Worm (Caenorhabditis elegans): ENCODE results near the gene klp-3.

klp-3 gene

DNA sequence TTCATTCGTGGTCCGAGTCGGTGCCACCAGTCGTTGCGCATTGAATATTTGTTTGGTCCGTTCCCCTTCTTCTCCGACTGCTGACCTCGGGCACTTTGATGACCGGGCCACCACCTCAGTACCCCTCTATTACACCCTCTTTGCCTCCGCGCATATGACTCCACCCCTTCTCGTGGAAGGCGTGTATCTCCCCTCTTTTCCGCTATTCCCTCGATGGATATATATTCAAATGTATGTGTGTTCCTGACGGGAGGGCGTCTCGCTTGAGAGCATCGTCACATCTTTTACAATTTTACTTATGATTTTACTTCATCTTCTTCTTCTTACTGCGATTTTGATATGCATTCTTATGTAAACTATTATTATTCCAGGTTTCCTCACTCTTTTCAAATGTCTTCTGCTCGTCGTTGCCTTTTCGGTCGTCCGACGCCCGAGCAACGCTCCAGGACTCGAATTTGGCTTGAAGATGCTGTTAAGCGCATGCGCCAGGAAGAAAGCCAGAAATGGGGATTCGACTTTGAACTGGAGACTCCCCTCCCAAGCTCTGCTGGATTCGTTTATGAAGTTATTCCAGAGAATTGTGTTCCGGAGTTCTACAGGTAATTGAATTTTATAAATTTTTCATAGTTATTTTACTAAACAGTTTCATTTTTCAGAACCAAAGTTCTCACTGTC, 31.1 kb upstream of the klp-3 start, which contains the start of gene cki-1:
Gene cki-1, plus strand, starts transcription at position 372 of the 675 bp plus-strand sequence.
- TF ChIP-seq B0310.2 (tag; optimal IDR thresholded peaks at IDR 0.05) (peak; percentile 44), tbx-11 (GFP tag; IDR thresholded peaks at IDR 0.05) (no peak), F13C5.2 (tag; optimal IDR thresholded peaks at IDR 0.05) (no peak), ets-7 (tag; optimal IDR thresholded peaks at IDR 0.05) (no peak), aly-1 (tag; optimal IDR thresholded peaks at IDR 0.05) (peak; percentile 81), hnd-1 (tag; optimal IDR thresholded peaks at IDR 0.05) (no peak), scrt-1 (GFP tag; IDR thresholded peaks at IDR 0.05) (0 out of 2 replicates have a peak, but pooled peaks have one; percentile 43), flt-1 (GFP tag; IDR thresholded peaks at IDR 0.05) (0 out of 2 replicates have a peak, but pooled peaks have one; percentile 40), sea-1 (GFP tag; conservative IDR thresholded peaks at IDR 0.05) (0 out of 2 replicates have a peak, but pooled peaks have one; percentile 49), ceh-13 (GFP tag; optimal IDR thresholded peaks at IDR 0.05) (no peak), hmbx-1 (tag; optimal IDR thresholded peaks at IDR 0.05) (no peak), ceh-36 (tag; optimal IDR thresholded peaks at IDR 0.05) (peak; percentile 36), pes-1 (GFP tag; IDR thresholded peaks at IDR 0.05) (peak; percentile 50), tra-4 (tag; optimal IDR thresholded peaks at IDR 0.05) (no peak), hmg-4 (GFP tag; optimal IDR thresholded peaks at IDR 0.05) (peak; percentile 72), ama-1 (optimal IDR thresholded peaks at IDR 0.05) (no peak), tbx-37 (GFP tag; conservative IDR thresholded peaks at IDR 0.05) (no peak)

DNA sequence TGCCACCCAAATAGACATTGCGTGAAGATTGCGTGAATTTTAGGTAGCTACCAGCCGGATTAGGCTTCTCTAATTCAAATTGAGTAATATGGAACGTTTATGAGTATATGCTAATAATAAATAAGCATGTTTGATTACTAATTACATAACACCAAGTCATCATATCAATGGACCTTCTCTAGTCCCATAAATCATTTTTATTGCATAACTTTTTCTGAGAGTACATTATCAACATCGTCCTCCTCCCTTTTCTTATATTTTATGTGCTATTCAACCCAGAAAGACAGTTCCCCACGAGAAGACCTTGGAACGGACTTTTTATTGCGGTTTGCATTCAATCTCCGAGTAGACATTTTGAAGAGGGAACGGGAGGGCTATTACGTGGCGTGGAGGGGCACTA, 29.8 kb upstream of the klp-3 start:
- TF ChIP-seq ceh-36 (tag; optimal IDR thresholded peaks at IDR 0.05) (peak; percentile 34), B0310.2 (tag; optimal IDR thresholded peaks at IDR 0.05) (peak; percentile 46), hmg-4 (GFP tag; optimal IDR thresholded peaks at IDR 0.05) (peak; percentile 29), ama-1 (optimal IDR thresholded peaks at IDR 0.05) (no peak), flt-1 (GFP tag; IDR thresholded peaks at IDR 0.05) (no peak), pes-1 (GFP tag; IDR thresholded peaks at IDR 0.05) (no peak), hmbx-1 (tag; optimal IDR thresholded peaks at IDR 0.05) (peak; percentile 3), scrt-1 (GFP tag; IDR thresholded peaks at IDR 0.05) (no peak)

DNA sequence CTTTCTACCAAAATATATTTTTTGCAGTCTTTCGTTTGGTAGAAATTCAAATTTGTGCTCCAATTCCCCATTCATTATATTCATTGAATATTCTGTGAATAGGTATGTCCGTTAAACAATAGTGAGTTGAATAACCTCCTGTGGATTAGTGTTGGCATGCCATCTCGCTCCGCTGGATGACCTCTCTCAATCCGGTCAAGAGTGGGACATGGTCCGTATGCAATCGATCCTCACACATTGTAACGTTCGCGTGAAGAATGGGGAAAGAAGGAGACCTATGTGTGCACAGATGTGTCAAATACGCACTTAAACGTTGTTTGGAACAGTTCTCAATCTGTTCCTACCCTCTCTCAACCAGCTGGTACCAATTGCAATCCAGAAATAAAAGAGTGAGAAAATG, 28.9 kb upstream of the klp-3 start:
- TF ChIP-seq ets-7 (tag; optimal IDR thresholded peaks at IDR 0.05), result no peak
- no peak for TF ChIP-seq ceh-13 (GFP tag; optimal IDR thresholded peaks at IDR 0.05)
- no peak for TF ChIP-seq ama-1 (optimal IDR thresholded peaks at IDR 0.05)
- TF ChIP-seq tra-4 (tag; optimal IDR thresholded peaks at IDR 0.05), result no peak
- TF ChIP-seq hnd-1 (tag; optimal IDR thresholded peaks at IDR 0.05), result no peak
- TF ChIP-seq hmg-4 (GFP tag; optimal IDR thresholded peaks at IDR 0.05), result peak; percentile 46
- no peak for TF ChIP-seq B0310.2 (tag; optimal IDR thresholded peaks at IDR 0.05)
- TF ChIP-seq flt-1 (GFP tag; IDR thresholded peaks at IDR 0.05), result no peak
- TF ChIP-seq sea-1 (GFP tag; conservative IDR thresholded peaks at IDR 0.05), result 0 out of 2 replicates have a peak, but pooled peaks have one; percentile 40
- TF ChIP-seq hmbx-1 (tag; optimal IDR thresholded peaks at IDR 0.05), result no peak
- no peak for TF ChIP-seq aly-1 (tag; optimal IDR thresholded peaks at IDR 0.05)
- no peak for TF ChIP-seq pes-1 (GFP tag; IDR thresholded peaks at IDR 0.05)
- no peak for TF ChIP-seq tbx-11 (GFP tag; IDR thresholded peaks at IDR 0.05)
- TF ChIP-seq tbx-37 (GFP tag; conservative IDR thresholded peaks at IDR 0.05), result no peak
- no peak for TF ChIP-seq F13C5.2 (tag; optimal IDR thresholded peaks at IDR 0.05)
- TF ChIP-seq scrt-1 (GFP tag; IDR thresholded peaks at IDR 0.05), result no peak
- TF ChIP-seq ceh-36 (tag; optimal IDR thresholded peaks at IDR 0.05), result no peak

DNA sequence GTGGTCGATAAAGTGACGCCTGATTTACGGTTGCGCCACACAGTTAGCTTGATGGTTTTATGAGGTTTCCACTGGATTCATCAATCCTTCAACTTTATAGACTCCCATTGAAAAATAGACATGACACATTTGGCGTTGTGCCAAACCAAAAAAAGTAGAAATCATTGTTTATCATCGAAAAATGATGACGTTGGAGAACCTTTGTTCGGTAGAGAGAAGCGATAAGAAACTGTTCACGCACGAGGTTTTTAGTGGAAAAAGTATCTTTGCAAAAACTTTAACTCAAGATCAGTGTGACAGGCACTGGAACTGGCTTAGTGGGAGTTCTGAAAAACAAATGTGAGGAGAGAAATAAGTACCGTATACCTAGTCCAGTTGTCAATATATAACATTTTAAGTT, 28.5 kb upstream of the klp-3 start:
- TF ChIP-seq hmbx-1 (tag; optimal IDR thresholded peaks at IDR 0.05) (no peak), F13C5.2 (tag; optimal IDR thresholded peaks at IDR 0.05) (no peak), tbx-11 (GFP tag; IDR thresholded peaks at IDR 0.05) (no peak), hnd-1 (tag; optimal IDR thresholded peaks at IDR 0.05) (no peak), tbx-37 (GFP tag; conservative IDR thresholded peaks at IDR 0.05) (no peak), scrt-1 (GFP tag; IDR thresholded peaks at IDR 0.05) (no peak), B0310.2 (tag; optimal IDR thresholded peaks at IDR 0.05) (no peak), sea-1 (GFP tag; conservative IDR thresholded peaks at IDR 0.05) (no peak), hmg-4 (GFP tag; optimal IDR thresholded peaks at IDR 0.05) (no peak), ama-1 (optimal IDR thresholded peaks at IDR 0.05) (no peak), ets-7 (tag; optimal IDR thresholded peaks at IDR 0.05) (no peak)

ce11 chrII:7814215-7814614, 27.9 kb upstream of the klp-3 start:
- peak; percentile 52 for TF ChIP-seq hmg-4 (GFP tag; optimal IDR thresholded peaks at IDR 0.05)
- no peak for TF ChIP-seq flt-1 (GFP tag; IDR thresholded peaks at IDR 0.05)

- no peak for TF ChIP-seq ceh-13 (GFP tag; optimal IDR thresholded peaks at IDR 0.05)
These were observed 27.2 kb upstream of the klp-3 start for ce11 chrII:7814915-7815314.

ce11 chrII:7815406-7815805, 26.7 kb upstream of the klp-3 start:
- TF ChIP-seq ets-7 (tag; optimal IDR thresholded peaks at IDR 0.05) (peak; percentile 83), ceh-13 (GFP tag; optimal IDR thresholded peaks at IDR 0.05) (no peak)

ce11 chrII:7816163-7816776, 25.9 kb upstream of the klp-3 start, which contains the start of gene cki-2:
TSS of gene cki-2 (plus strand) at chrII:7816499.
- TF ChIP-seq tra-4 (tag; optimal IDR thresholded peaks at IDR 0.05), result no peak
- no peak for TF ChIP-seq B0310.2 (tag; optimal IDR thresholded peaks at IDR 0.05)
- no peak for TF ChIP-seq sea-1 (GFP tag; conservative IDR thresholded peaks at IDR 0.05)
- no peak for TF ChIP-seq pes-1 (GFP tag; IDR thresholded peaks at IDR 0.05)
- no peak for TF ChIP-seq tbx-11 (GFP tag; IDR thresholded peaks at IDR 0.05)
- no peak for TF ChIP-seq ama-1 (optimal IDR thresholded peaks at IDR 0.05)
- no peak for TF ChIP-seq hnd-1 (tag; optimal IDR thresholded peaks at IDR 0.05)
- no peak for TF ChIP-seq ets-7 (tag; optimal IDR thresholded peaks at IDR 0.05)
- no peak for TF ChIP-seq flt-1 (GFP tag; IDR thresholded peaks at IDR 0.05)
- TF ChIP-seq hmbx-1 (tag; optimal IDR thresholded peaks at IDR 0.05), result no peak
- no peak for TF ChIP-seq hmg-4 (GFP tag; optimal IDR thresholded peaks at IDR 0.05)
- TF ChIP-seq F13C5.2 (tag; optimal IDR thresholded peaks at IDR 0.05), result no peak
- TF ChIP-seq ceh-36 (tag; optimal IDR thresholded peaks at IDR 0.05), result no peak
- TF ChIP-seq ceh-13 (GFP tag; optimal IDR thresholded peaks at IDR 0.05), result no peak
- no peak for TF ChIP-seq tbx-37 (GFP tag; conservative IDR thresholded peaks at IDR 0.05)
- TF ChIP-seq aly-1 (tag; optimal IDR thresholded peaks at IDR 0.05), result no peak
- TF ChIP-seq scrt-1 (GFP tag; IDR thresholded peaks at IDR 0.05), result no peak

Data from whole organism, early embryonic.